Worm (Caenorhabditis elegans): ENCODE measurements around the gene nhr-105.

- TF ChIP-seq lin-13 (GFP tag; optimal IDR thresholded peaks at IDR 0.05) (no peak), blmp-1 (tag; optimal IDR thresholded peaks at IDR 0.05; ENCODE audit: insufficient read depth) (no peak), crh-2 (tag; optimal IDR thresholded peaks at IDR 0.05) (no peak)
Measured at ce11 chrIV:7024829-7025228, 25.1 kb upstream of the nhr-105 start.

All from whole organism, L2 larva.